Worm (Caenorhabditis elegans) whole organism, midembryonic: ENCODE data around the gene pals-40.
"Not testable (repeated sequence)": the region's sequence is repeated elsewhere in the genome, so short reads cannot be mapped to it uniquely, and the experiment has no call there.

Source experiments
- T22C8.4 ChIP-seq: fragments of 200-800 bp; sonication (Bioruptor generic); IDR thresholded peaks from 2 replicates; pipeline ENCODE4 v1.3.6; 2022; ENCODE audit warnings: missing genetic modification characterization, missing compliant biosample characterization
- cog-1 ChIP-seq: sonication (generic microtip); optimal IDR thresholded peaks from 2 replicates; lab custom pipeline; 2016; ENCODE audit warnings: missing genetic modification characterization, missing compliant biosample characterization
- flt-1 ChIP-seq: fragments of 200-800 bp; sonication (Bioruptor generic); IDR thresholded peaks from 2 replicates; pipeline ENCODE4 v1.3.6; 2022; ENCODE audit warnings: missing genetic modification characterization, missing compliant biosample characterization
- klf-2 ChIP-seq: fragments of 200-800 bp; sonication (Bioruptor generic); conservative IDR thresholded peaks from 2 replicates; pipeline ENCODE4 v1.3.6; 2022; ENCODE audit warnings: missing genetic modification reagents, missing genetic modification characterization, missing compliant biosample characterization
- med-1 ChIP-seq: sonication (generic microtip); optimal IDR thresholded peaks from 2 replicates; lab custom pipeline; 2017; ENCODE audit warnings: missing genetic modification characterization, mild to moderate bottlenecking, missing compliant biosample characterization, antibody characterized with exemption, missing genetic modification reagents; ENCODE audit not compliant: insufficient read depth
- ref-1 ChIP-seq: fragments of 200-800 bp; sonication (Bioruptor generic); conservative IDR thresholded peaks from 2 replicates; pipeline ENCODE4 v1.3.6; 2022; ENCODE audit warnings: missing genetic modification reagents, missing genetic modification characterization, missing compliant biosample characterization
- tab-1 ChIP-seq: fragments of 200-800 bp; sonication (Bioruptor generic); IDR thresholded peaks from 2 replicates; pipeline ENCODE4 v1.3.6; 2022; ENCODE audit warnings: missing genetic modification characterization, missing compliant biosample characterization
- ztf-23 ChIP-seq: fragments of 200-800 bp; sonication (Bioruptor generic); IDR thresholded peaks from 2 replicates; pipeline ENCODE4 v1.3.6; 2022; ENCODE audit warnings: missing genetic modification reagents, missing genetic modification characterization, missing compliant biosample characterization
- ztf-29 ChIP-seq: fragments of 200-800 bp; sonication (Bioruptor generic); IDR thresholded peaks from 2 replicates; pipeline ENCODE4 v1.3.6; 2022; ENCODE audit warnings: missing genetic modification reagents, missing genetic modification characterization, missing compliant biosample characterization

pals-40 gene

DNA sequence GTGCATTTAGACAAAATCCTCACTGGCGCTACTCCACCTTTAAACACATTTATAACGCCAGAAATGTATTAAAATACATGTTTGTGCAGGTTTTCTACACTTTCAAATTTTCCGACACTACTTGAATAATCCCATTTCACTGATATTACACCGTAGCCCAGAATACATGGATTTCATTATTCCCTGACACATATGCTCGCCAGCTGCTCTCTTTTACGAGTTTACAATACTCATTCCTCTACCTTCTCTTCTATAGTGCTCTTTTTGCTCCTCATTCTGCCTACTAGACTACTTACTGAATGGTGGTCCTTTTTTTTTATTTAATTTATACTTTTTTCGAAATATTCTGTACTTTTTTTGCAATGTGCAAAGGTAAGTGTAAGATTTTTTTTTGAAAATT is 5.2 kb downstream of the pals-40 start:
- TF ChIP-seq flt-1 (GFP tag; lab: Robert Waterston, UW) (no peak), T22C8.4 (GFP tag; lab: Robert Waterston, UW) (no peak), tab-1 (GFP tag; lab: Robert Waterston, UW) (no peak), ref-1 (no peak), klf-2 (no peak), med-1 (GFP tag; lab: Kevin White, UChicago) (no peak), cog-1 (no peak), ztf-23 (GFP tag; lab: Robert Waterston, UW) (no peak), ztf-29 (GFP tag; lab: Robert Waterston, UW) (no peak)

DNA sequence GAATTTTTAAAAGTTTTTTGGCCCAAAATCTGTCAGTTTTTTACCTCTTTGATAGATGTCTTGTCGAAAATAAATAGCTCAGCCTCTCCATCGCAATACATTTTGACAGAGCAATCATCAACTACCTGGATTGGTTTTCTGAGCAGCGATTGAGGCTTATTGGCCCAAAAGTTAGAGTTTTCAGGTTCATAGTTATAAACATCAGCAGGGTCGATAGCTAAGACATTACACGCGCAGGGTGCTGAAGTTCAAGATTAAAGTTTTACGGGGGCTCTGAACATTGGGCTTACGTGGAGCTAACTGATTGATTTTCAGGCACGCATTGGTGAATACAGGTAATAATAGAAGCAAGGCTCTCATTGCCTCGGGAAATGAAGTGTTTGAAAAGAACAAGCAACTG is 18.1 kb downstream of the pals-40 start, which contains the start of gene Y82E9BR.9:
TSS of gene Y82E9BR.9 (minus strand) at position 101 of the 400 bp plus-strand sequence.
- no peak for TF ChIP-seq med-1 (GFP tag; lab: Kevin White, UChicago)
- TF ChIP-seq T22C8.4 (GFP tag; lab: Robert Waterston, UW), result no peak

DNA sequence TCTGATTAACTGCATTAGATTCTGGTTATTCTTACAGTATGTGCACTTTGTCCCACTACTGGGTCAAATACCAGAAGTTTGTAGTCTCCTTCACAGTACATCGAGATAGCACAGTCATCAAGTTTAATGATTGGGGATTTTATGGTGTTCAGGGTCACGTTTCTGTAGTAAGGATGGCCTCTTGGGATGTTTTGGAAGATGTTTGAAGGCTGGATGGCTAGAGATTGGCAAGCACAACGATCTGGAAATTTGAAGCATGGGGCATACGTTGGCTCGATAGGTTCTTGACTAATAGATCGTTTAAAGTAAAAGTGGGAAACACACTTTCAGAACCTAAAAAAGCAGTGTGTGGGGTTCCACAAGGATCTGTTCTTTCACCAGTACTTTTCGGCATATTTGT is 19.8 kb downstream of the pals-40 start, which contains the start of gene Y82E9BR.8:
TSS of gene Y82E9BR.8 (minus strand) at position 101 of the 400 bp plus-strand sequence.
- TF ChIP-seq med-1 (GFP tag; lab: Kevin White, UChicago); klf-2; cog-1: not testable (repeated sequence)

DNA sequence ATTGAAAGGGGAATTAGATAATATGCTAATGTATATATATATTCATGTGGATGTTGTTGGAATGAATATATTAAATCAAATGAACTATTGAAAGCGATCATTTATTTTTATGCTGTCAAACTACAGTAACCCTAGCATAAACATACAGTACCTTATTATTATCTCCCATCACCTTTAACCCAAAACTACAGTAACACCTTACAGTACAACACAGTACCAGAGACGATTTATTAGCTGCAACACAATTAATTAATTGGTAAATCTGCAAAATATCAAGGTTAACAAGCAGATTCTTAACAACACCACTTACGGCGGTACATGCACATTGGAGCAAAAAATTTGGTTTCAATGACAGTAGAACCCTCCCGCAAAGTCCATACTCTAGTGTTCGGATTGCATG is 22.5 kb downstream of the pals-40 start, which contains the start of gene Y82E9BL.1:
TSS of gene Y82E9BL.1 (minus strand) at position 101 of the 400 bp plus-strand sequence.
- TF ChIP-seq ztf-23 (GFP tag; lab: Robert Waterston, UW) (no peak), T22C8.4 (GFP tag; lab: Robert Waterston, UW) (no peak), ztf-29 (GFP tag; lab: Robert Waterston, UW) (no peak), ref-1 (no peak), cog-1 (no peak), flt-1 (GFP tag; lab: Robert Waterston, UW) (no peak), tab-1 (GFP tag; lab: Robert Waterston, UW) (no peak), klf-2 (no peak), med-1 (GFP tag; lab: Kevin White, UChicago) (no peak)

DNA sequence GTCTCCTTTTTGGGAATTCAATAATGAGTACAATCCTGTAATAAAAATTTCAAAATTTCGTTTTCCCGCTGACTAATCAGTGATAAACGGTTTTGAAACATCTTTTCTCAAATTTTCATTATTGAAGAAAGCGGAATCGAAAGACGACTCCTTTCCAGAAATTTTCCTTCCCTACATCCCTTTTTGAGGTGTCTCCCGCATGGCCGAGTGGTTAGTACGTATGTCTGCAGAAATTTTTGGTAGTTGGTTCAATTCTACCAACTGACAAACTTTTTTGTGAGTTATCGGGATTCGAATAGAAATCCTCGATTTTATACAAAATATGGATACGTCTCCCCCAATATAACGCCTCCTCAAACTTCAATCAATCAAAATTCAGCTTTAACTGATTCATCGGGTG is 23.3 kb downstream of the pals-40 start:
- TF ChIP-seq flt-1 (GFP tag; lab: Robert Waterston, UW) (no peak), cog-1 (no peak), T22C8.4 (GFP tag; lab: Robert Waterston, UW) (no peak), med-1 (GFP tag; lab: Kevin White, UChicago) (no peak), ztf-29 (GFP tag; lab: Robert Waterston, UW) (no peak), klf-2 (no peak), ztf-23 (GFP tag; lab: Robert Waterston, UW) (no peak)

DNA sequence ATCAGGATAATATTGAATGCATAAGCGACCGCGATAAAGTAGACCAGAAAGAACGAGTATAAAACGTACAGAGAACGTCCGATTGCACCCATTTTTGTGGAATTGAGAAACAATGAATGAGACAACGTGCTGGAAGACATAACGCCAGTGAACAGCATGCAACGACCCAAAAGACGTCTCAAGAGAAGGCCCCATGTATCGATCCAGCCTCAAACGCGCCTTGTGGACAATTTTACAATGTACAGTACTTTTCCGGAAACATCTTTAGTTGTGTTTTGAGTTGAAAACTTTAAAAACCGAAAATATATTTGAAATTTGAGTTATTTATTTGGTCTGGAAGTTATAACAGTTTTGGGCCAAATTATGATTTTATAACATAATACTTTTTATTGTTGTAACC is 27.1 kb downstream of the pals-40 start, which contains the start of gene Y82E9BL.3:
TSS of gene Y82E9BL.3 (minus strand) at position 101 of the 400 bp plus-strand sequence.
- no peak for TF ChIP-seq klf-2
- no peak for TF ChIP-seq ztf-29 (GFP tag; lab: Robert Waterston, UW)
- no peak for TF ChIP-seq ztf-23 (GFP tag; lab: Robert Waterston, UW)
- TF ChIP-seq T22C8.4 (GFP tag; lab: Robert Waterston, UW), result no peak
- TF ChIP-seq flt-1 (GFP tag; lab: Robert Waterston, UW), result no peak
- TF ChIP-seq tab-1 (GFP tag; lab: Robert Waterston, UW), result no peak

DNA sequence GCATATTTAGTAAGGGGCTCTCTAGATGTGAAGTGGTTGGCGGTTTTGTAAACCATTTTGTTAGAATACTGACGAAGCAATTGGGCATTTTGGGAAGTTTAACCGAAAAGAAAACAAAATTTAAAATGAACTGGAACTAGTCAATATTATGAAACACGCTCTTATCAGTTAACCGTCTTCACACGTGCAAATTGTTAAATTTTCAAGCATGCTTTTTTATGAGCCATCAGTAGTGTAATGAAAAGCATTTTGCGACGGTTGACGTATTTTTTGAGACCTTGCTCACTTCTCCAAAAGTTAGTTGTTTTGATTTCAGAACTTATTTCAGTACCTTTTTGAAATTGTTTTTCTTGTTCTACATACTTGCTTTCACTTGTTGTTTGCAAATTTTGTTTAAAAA is 28.5 kb downstream of the pals-40 start, which contains the start of gene fbxa-25:
TSS of gene fbxa-25 (minus strand) at position 138 of the 400 bp plus-strand sequence.
- TF ChIP-seq T22C8.4 (GFP tag; lab: Robert Waterston, UW), result no peak
- TF ChIP-seq med-1 (GFP tag; lab: Kevin White, UChicago), result no peak
- TF ChIP-seq ref-1, result no peak
- TF ChIP-seq flt-1 (GFP tag; lab: Robert Waterston, UW), result no peak
- TF ChIP-seq cog-1, result no peak
- TF ChIP-seq ztf-23 (GFP tag; lab: Robert Waterston, UW), result no peak
- no peak for TF ChIP-seq ztf-29 (GFP tag; lab: Robert Waterston, UW)
- no peak for TF ChIP-seq tab-1 (GFP tag; lab: Robert Waterston, UW)
- TF ChIP-seq klf-2, result no peak

DNA sequence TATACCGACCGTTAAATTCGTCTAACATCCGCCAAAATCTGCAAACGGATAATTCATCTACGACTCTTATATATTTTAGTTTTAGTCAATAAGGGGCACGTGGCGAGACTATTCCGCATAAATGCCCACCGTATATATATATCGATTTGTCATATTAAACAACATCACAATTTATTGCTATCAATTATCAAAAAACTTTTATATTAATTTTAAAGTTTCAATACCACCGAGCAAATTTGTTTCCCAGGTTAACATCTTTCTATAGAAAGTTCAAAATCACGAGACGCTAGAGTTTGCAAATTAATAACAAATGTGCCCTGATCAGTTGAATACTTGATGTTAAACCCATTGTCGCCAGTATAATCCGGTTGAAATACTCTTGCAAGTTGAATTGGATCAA is 30.3 kb downstream of the pals-40 start, which contains the start of gene Y82E9BL.5:
TSS of gene Y82E9BL.5 (minus strand) at position 101 of the 400 bp plus-strand sequence.
- no peak for TF ChIP-seq ztf-23 (GFP tag; lab: Robert Waterston, UW)
- TF ChIP-seq med-1 (GFP tag; lab: Kevin White, UChicago), result no peak
- no peak for TF ChIP-seq ztf-29 (GFP tag; lab: Robert Waterston, UW)
- no peak for TF ChIP-seq ref-1
- TF ChIP-seq cog-1, result no peak
- no peak for TF ChIP-seq klf-2
- no peak for TF ChIP-seq tab-1 (GFP tag; lab: Robert Waterston, UW)
- TF ChIP-seq T22C8.4 (GFP tag; lab: Robert Waterston, UW), result no peak
- TF ChIP-seq flt-1 (GFP tag; lab: Robert Waterston, UW), result no peak

DNA sequence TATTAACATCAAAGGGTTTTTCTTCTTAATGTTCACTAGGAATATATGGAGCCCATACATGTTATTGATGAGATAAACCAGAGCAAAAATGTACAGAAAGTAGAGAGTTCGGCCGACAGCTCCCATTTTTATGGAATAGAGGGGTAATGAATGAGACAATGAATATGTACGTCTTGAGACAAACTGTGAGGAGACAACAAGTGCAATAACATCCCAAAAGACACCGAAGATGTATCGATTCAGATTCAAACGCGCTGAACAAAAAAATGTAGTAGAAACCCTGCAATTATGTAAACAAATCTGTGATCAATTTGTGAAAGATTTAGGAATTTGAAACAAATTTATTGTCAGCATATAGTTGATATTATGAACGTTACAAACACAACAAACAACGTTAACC is 30.8 kb downstream of the pals-40 start:
- TF ChIP-seq klf-2, result no peak
- no peak for TF ChIP-seq med-1 (GFP tag; lab: Kevin White, UChicago)
- no peak for TF ChIP-seq tab-1 (GFP tag; lab: Robert Waterston, UW)
- no peak for TF ChIP-seq ztf-23 (GFP tag; lab: Robert Waterston, UW)
- TF ChIP-seq ref-1, result no peak
- no peak for TF ChIP-seq T22C8.4 (GFP tag; lab: Robert Waterston, UW)
- TF ChIP-seq ztf-29 (GFP tag; lab: Robert Waterston, UW), result no peak
- TF ChIP-seq flt-1 (GFP tag; lab: Robert Waterston, UW), result no peak
- no peak for TF ChIP-seq cog-1

DNA sequence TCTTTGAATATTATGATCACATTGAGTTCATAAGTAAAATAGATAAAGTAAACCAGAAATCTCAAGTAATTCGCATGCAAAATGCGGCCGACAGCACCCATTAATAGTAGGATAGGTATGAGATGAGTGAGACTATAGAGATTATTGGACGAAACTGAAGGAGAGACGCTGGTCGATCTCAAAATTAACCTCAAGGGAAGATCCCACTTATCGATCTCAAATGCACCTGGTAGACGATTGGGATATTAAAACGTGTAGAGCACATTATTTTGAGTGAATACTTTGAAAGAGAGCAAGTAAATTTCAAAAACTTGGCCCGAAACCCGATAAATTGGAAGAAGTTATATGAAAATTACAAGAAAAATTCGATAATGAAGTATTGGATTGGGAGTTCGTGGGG is 32.1 kb downstream of the pals-40 start, which contains the start of gene Y82E9BL.6:
TSS of gene Y82E9BL.6 (minus strand) at position 101 of the 400 bp plus-strand sequence.
- no peak for TF ChIP-seq tab-1 (GFP tag; lab: Robert Waterston, UW)
- no peak for TF ChIP-seq ref-1
- no peak for TF ChIP-seq ztf-23 (GFP tag; lab: Robert Waterston, UW)
- TF ChIP-seq cog-1, result no peak
- TF ChIP-seq ztf-29 (GFP tag; lab: Robert Waterston, UW), result no peak
- TF ChIP-seq flt-1 (GFP tag; lab: Robert Waterston, UW), result no peak
- TF ChIP-seq med-1 (GFP tag; lab: Kevin White, UChicago), result no peak
- TF ChIP-seq klf-2, result no peak
- TF ChIP-seq T22C8.4 (GFP tag; lab: Robert Waterston, UW), result no peak
